Fruit fly (Drosophila melanogaster) whole organism, embryonic: ENCODE results near the gene bma.

Source experiments
- Atf-2 ChIP-seq: fragments of 200-800 bp; sonication (Bioruptor generic); optimal IDR thresholded peaks from 2 replicates; lab custom pipeline; 2016; ENCODE audit warnings: missing biosample characterization, missing genetic modification characterization
- BEAF-32 ChIP-seq: fragments of 200-800 bp; sonication (Bioruptor generic); optimal IDR thresholded peaks from 3 replicates; lab custom pipeline; 2017; ENCODE audit warnings: missing biosample characterization, missing genetic modification characterization, mild to moderate bottlenecking, moderate library complexity, missing genetic modification reagents
- CG10147 ChIP-seq: fragments of 200-800 bp; sonication (Bioruptor generic); optimal IDR thresholded peaks from 2 replicates; lab custom pipeline; 2019; ENCODE audit warnings: missing biosample characterization, mild to moderate bottlenecking, missing genetic modification characterization, moderate library complexity
- CG10209 ChIP-seq: fragments of 200-800 bp; sonication (Bioruptor generic); optimal IDR thresholded peaks from 3 replicates; lab custom pipeline; 2017; ENCODE audit warnings: missing biosample characterization, mild to moderate bottlenecking, missing genetic modification characterization, missing genetic modification reagents
- CG11560 ChIP-seq: fragments of 200-800 bp; sonication (Bioruptor generic); IDR thresholded peaks from 3 replicates; pipeline ENCODE4 v1.3.6; 2022; ENCODE audit warnings: missing biosample characterization, missing genetic modification characterization
- CG12155 ChIP-seq: fragments of 200-800 bp; sonication (Bioruptor generic); optimal IDR thresholded peaks from 3 replicates; lab custom pipeline; 2016; ENCODE audit warnings: missing biosample characterization, missing genetic modification characterization
- CG13287 ChIP-seq: fragments of 200-800 bp; sonication (Bioruptor generic); IDR thresholded peaks from 2 replicates; pipeline ENCODE4 v1.3.6; 2022; ENCODE audit warnings: missing biosample characterization, missing genetic modification characterization; ENCODE audit not compliant: partially characterized antibody
- CG13624 ChIP-seq: fragments of 200-800 bp; sonication (Bioruptor generic); optimal IDR thresholded peaks from 2 replicates; lab custom pipeline; 2016; ENCODE audit warnings: missing biosample characterization, missing genetic modification characterization
- CG14014 ChIP-seq: fragments of 200-800 bp; sonication (Bioruptor generic); IDR thresholded peaks from 2 replicates; pipeline ENCODE4 v1.3.6; 2022; ENCODE audit warnings: missing biosample characterization, missing genetic modification characterization
- CG16813 ChIP-seq: fragments of 200-800 bp; sonication (Bioruptor generic); IDR thresholded peaks from 3 replicates; pipeline ENCODE4 v1.3.6; 2022; ENCODE audit warnings: missing biosample characterization, missing genetic modification characterization; ENCODE audit not compliant: partially characterized antibody
- CG16815 ChIP-seq: fragments of 200-800 bp; sonication (Bioruptor generic); optimal IDR thresholded peaks from 3 replicates; lab custom pipeline; 2017; ENCODE audit warnings: missing biosample characterization, mild to moderate bottlenecking, missing genetic modification characterization
- CG1792 ChIP-seq: fragments of 200-800 bp; sonication (Bioruptor generic); optimal IDR thresholded peaks from 2 replicates; lab custom pipeline; 2016; ENCODE audit warnings: missing biosample characterization, missing genetic modification characterization
- CG1832 ChIP-seq: fragments of 200-800 bp; sonication (Bioruptor generic); optimal IDR thresholded peaks from 2 replicates; lab custom pipeline; 2017; ENCODE audit warnings: missing biosample characterization, mild to moderate bottlenecking, missing genetic modification characterization, inconsistent platforms
- CG2129 ChIP-seq: fragments of 200-800 bp; sonication (Bioruptor generic); IDR thresholded peaks from 2 replicates; pipeline ENCODE4 v1.3.6; 2022; ENCODE audit warnings: missing biosample characterization, missing genetic modification characterization; ENCODE audit not compliant: partially characterized antibody
- CG33213 ChIP-seq: fragments of 200-800 bp; sonication (Bioruptor generic); optimal IDR thresholded peaks from 3 replicates; lab custom pipeline; 2016; ENCODE audit warnings: missing biosample characterization, missing genetic modification characterization
- CG33557 ChIP-seq: fragments of 200-800 bp; sonication (Bioruptor generic); optimal IDR thresholded peaks from 2 replicates; lab custom pipeline; 2019; ENCODE audit warnings: missing biosample characterization, mild to moderate bottlenecking, missing genetic modification characterization, moderate library complexity
- CG34224 ChIP-seq: fragments of 200-800 bp; sonication (Bioruptor generic); IDR thresholded peaks from 3 replicates; pipeline ENCODE4 v1.3.6; 2022; ENCODE audit warnings: missing biosample characterization, missing genetic modification characterization; ENCODE audit not compliant: partially characterized antibody
- CG4282 ChIP-seq: fragments of 200-800 bp; sonication (Bioruptor generic); optimal IDR thresholded peaks from 2 replicates; lab custom pipeline; 2016; ENCODE audit warnings: missing biosample characterization, missing genetic modification characterization
- CG8281 ChIP-seq: fragments of 200-800 bp; sonication (Bioruptor generic); optimal IDR thresholded peaks from 2 replicates; lab custom pipeline; 2018; ENCODE audit warnings: missing biosample characterization, mild to moderate bottlenecking, missing genetic modification characterization, moderate library complexity
- CoRest ChIP-seq: fragments of 200-800 bp; sonication (Bioruptor generic); optimal IDR thresholded peaks from 3 replicates; lab custom pipeline; 2018; ENCODE audit warnings: missing biosample characterization, mild to moderate bottlenecking, missing genetic modification characterization, moderate library complexity
- D ChIP-seq, 2 experiments: fragments of 200-800 bp in 1 of 2; fragments of >200 bp in 1 of 2; sonication (Bioruptor generic) in 1 of 2; optimal IDR thresholded peaks; 2 replicates in 1 of 2; 3 replicates in 1 of 2; lab custom pipeline; 2017; ENCODE audit warnings: mild to moderate bottlenecking in 1 of 2, missing biosample characterization in 1 of 2, missing genetic modification characterization in 1 of 2, missing genetic modification reagents in 1 of 2
- Dp ChIP-seq: fragments of 200-800 bp; sonication (Bioruptor generic); optimal IDR thresholded peaks from 2 replicates; lab custom pipeline; 2018; ENCODE audit warnings: missing biosample characterization, mild to moderate bottlenecking, missing genetic modification characterization, moderate library complexity
- HmgD ChIP-seq: fragments of 200-800 bp; sonication (Bioruptor generic); optimal IDR thresholded peaks from 3 replicates; lab custom pipeline; 2016; ENCODE audit warnings: missing biosample characterization, missing genetic modification characterization
- Hmr ChIP-seq: fragments of 200-800 bp; sonication (Bioruptor generic); optimal IDR thresholded peaks from 3 replicates; lab custom pipeline; 2017; ENCODE audit warnings: mild to moderate bottlenecking, missing biosample characterization, missing genetic modification reagents, missing genetic modification characterization
- Jarid2 ChIP-seq: fragments of 200-800 bp; sonication (Bioruptor generic); optimal IDR thresholded peaks from 3 replicates; lab custom pipeline; 2017; ENCODE audit warnings: mild to moderate bottlenecking, missing biosample characterization, missing genetic modification reagents, missing genetic modification characterization
- Lhr ChIP-seq: fragments of 200-800 bp; sonication (Bioruptor generic); optimal IDR thresholded peaks from 3 replicates; lab custom pipeline; 2017; ENCODE audit warnings: mild to moderate bottlenecking, missing biosample characterization, missing genetic modification reagents, missing genetic modification characterization
- Lpt ChIP-seq: fragments of >200 bp; optimal IDR thresholded peaks from 2 replicates; lab custom pipeline; 2018; ENCODE audit warnings: missing biosample characterization, missing genetic modification characterization
- MBD-R2 ChIP-seq: fragments of 200-800 bp; sonication (Bioruptor generic); IDR thresholded peaks from 2 replicates; pipeline ENCODE4 v1.3.6; 2022; ENCODE audit warnings: missing biosample characterization, missing genetic modification characterization
- MESR4 ChIP-seq: fragments of 200-800 bp; sonication (Bioruptor generic); optimal IDR thresholded peaks from 2 replicates; lab custom pipeline; 2018; ENCODE audit warnings: missing biosample characterization, mild to moderate bottlenecking, missing genetic modification characterization, moderate library complexity
- Poxn ChIP-seq: fragments of 200-800 bp; sonication (Bioruptor generic); IDR thresholded peaks from 2 replicates; pipeline ENCODE4 v1.3.6; 2022; ENCODE audit warnings: missing biosample characterization, missing genetic modification characterization
- Six4 ChIP-seq: fragments of 200-800 bp; sonication (Bioruptor generic); optimal IDR thresholded peaks from 2 replicates; lab custom pipeline; 2016; ENCODE audit warnings: missing biosample characterization, missing genetic modification characterization
- Sry-δ ChIP-seq: fragments of 200-800 bp; sonication (Bioruptor generic); optimal IDR thresholded peaks from 2 replicates; lab custom pipeline; 2016; ENCODE audit warnings: missing biosample characterization, missing genetic modification characterization
- YL-1 ChIP-seq: fragments of 200-800 bp; sonication (Bioruptor generic); optimal IDR thresholded peaks from 3 replicates; lab custom pipeline; 2017; ENCODE audit warnings: missing biosample characterization, mild to moderate bottlenecking, missing genetic modification characterization
- cad ChIP-seq: fragments of >200 bp; optimal IDR thresholded peaks from 2 replicates; lab custom pipeline; 2017; ENCODE audit warnings: missing biosample characterization, missing genetic modification characterization
- corto ChIP-seq: fragments of 200-800 bp; sonication (Bioruptor generic); optimal IDR thresholded peaks from 2 replicates; lab custom pipeline; 2016; ENCODE audit warnings: missing biosample characterization, mild to moderate bottlenecking, missing genetic modification characterization, moderate library complexity
- da ChIP-seq: fragments of 200-800 bp; sonication (Bioruptor generic); optimal IDR thresholded peaks from 2 replicates; lab custom pipeline; 2016; ENCODE audit warnings: missing biosample characterization, missing genetic modification characterization
- dmrt11E ChIP-seq: fragments of 200-800 bp; sonication (Bioruptor generic); optimal IDR thresholded peaks from 3 replicates; lab custom pipeline; 2018; ENCODE audit warnings: missing biosample characterization, mild to moderate bottlenecking, missing genetic modification characterization, moderate library complexity
- eyg ChIP-seq: fragments of 200-800 bp; sonication (Bioruptor generic); optimal IDR thresholded peaks from 3 replicates; lab custom pipeline; 2016; ENCODE audit warnings: missing biosample characterization, missing genetic modification characterization
- ftz-f1 ChIP-seq: fragments of 200-800 bp; sonication (Bioruptor generic); optimal IDR thresholded peaks from 2 replicates; lab custom pipeline; 2016; ENCODE audit warnings: missing biosample characterization, missing genetic modification characterization
- gro ChIP-seq: fragments of 200-800 bp; sonication (Bioruptor generic); optimal IDR thresholded peaks from 2 replicates; lab custom pipeline; 2016; ENCODE audit warnings: missing biosample characterization, missing genetic modification characterization
- lab ChIP-seq: fragments of 200-800 bp; sonication (Bioruptor generic); optimal IDR thresholded peaks from 3 replicates; lab custom pipeline; 2017; ENCODE audit warnings: missing biosample characterization, missing genetic modification characterization, mild to moderate bottlenecking, moderate library complexity, missing genetic modification reagents
- lbe ChIP-seq: fragments of 200-800 bp; sonication (Bioruptor generic); optimal IDR thresholded peaks from 2 replicates; lab custom pipeline; 2016; ENCODE audit warnings: missing biosample characterization, mild to moderate bottlenecking, missing genetic modification characterization
- pfk ChIP-seq: fragments of 200-800 bp; sonication (Bioruptor generic); optimal IDR thresholded peaks from 2 replicates; lab custom pipeline; 2018; ENCODE audit warnings: missing biosample characterization, mild to moderate bottlenecking, missing genetic modification characterization, moderate library complexity
- phol ChIP-seq: fragments of 200-800 bp; sonication (Bioruptor generic); optimal IDR thresholded peaks from 3 replicates; lab custom pipeline; 2018; ENCODE audit warnings: missing biosample characterization, mild to moderate bottlenecking, missing genetic modification characterization, moderate library complexity
- pita ChIP-seq: fragments of 200-800 bp; sonication (Bioruptor generic); optimal IDR thresholded peaks from 2 replicates; lab custom pipeline; 2017; ENCODE audit warnings: missing biosample characterization, mild to moderate bottlenecking, missing genetic modification characterization
- pzg ChIP-seq: fragments of 200-800 bp; sonication (Bioruptor generic); optimal IDR thresholded peaks from 3 replicates; lab custom pipeline; 2018; ENCODE audit warnings: missing biosample characterization, mild to moderate bottlenecking, missing genetic modification characterization, moderate library complexity
- trem ChIP-seq: fragments of 200-800 bp; optimal IDR thresholded peaks from 3 replicates; lab custom pipeline; 2019; ENCODE audit warnings: missing biosample characterization, mild to moderate bottlenecking, missing genetic modification characterization, moderate library complexity
- usp ChIP-seq: fragments of >200 bp; optimal IDR thresholded peaks from 2 replicates; lab custom pipeline; 2017; ENCODE audit warnings: missing biosample characterization, missing genetic modification characterization
- zfh2 ChIP-seq: fragments of 200-800 bp; sonication (Bioruptor generic); optimal IDR thresholded peaks from 2 replicates; lab custom pipeline; 2016; ENCODE audit warnings: missing biosample characterization, missing genetic modification characterization

Gene bma

dm6 chr3L:9968267-9968721 is 60.4 kb downstream of the bma start, which contains the start of the genes CG6685 and Dronc (continued):
- TF ChIP-seq CG16815 (GFP tag; lab: Kevin White, UChicago), result no peak
- peak; percentile 65 for TF ChIP-seq CoRest (tag; lab: Kevin White, UChicago)
- peak; percentile 11 for TF ChIP-seq HmgD (GFP tag; lab: Kevin White, UChicago)
- no peak for TF ChIP-seq CG33557 (GFP tag; lab: Kevin White, UChicago)
- TF ChIP-seq CG14014, result no peak
- TF ChIP-seq Jarid2, result peak; percentile 52
- TF ChIP-seq Hmr, result peak; percentile 70
- TF ChIP-seq Lhr (GFP tag; lab: Kevin White, UChicago), result peak; percentile 87
- TF ChIP-seq CG8281 (tag; lab: Kevin White, UChicago), result peak; percentile 22
- no peak for TF ChIP-seq CG10209
- TF ChIP-seq gro (GFP tag; lab: Kevin White, UChicago), result peak; percentile 59
- no peak for TF ChIP-seq corto (GFP tag; lab: Kevin White, UChicago)
- TF ChIP-seq CG34224 (GFP tag; lab: Robert Waterston, UW), result no peak
- TF ChIP-seq CG2129 (GFP tag; lab: Robert Waterston, UW), result no peak
- no peak for TF ChIP-seq cad (GFP tag; lab: Kevin White, UChicago)
- peak; percentile 83 for TF ChIP-seq CG33213 (GFP tag; lab: Kevin White, UChicago)
- peak; percentile 57 for TF ChIP-seq ftz-f1 (GFP tag; lab: Kevin White, UChicago)
- no peak for TF ChIP-seq Poxn
- peak; percentile 7 for TF ChIP-seq CG1792 (GFP tag; lab: Kevin White, UChicago)
- TF ChIP-seq Atf-2 (GFP tag; lab: Kevin White, UChicago), result no peak
- no peak for TF ChIP-seq usp
- TF ChIP-seq CG11560, result no peak
- peak; percentile 60 for TF ChIP-seq Dp (GFP tag; lab: Kevin White, UChicago)
- no peak for TF ChIP-seq dmrt11E
- peak; percentile 42; the same call in 2 of the 3 replicates for TF ChIP-seq CG16813 (GFP tag; lab: Robert Waterston, UW)
- peak; percentile 57 for TF ChIP-seq trem (tag; lab: Kevin White, UChicago)
- TF ChIP-seq MBD-R2 (GFP tag; lab: Robert Waterston, UW), result peak; percentile 96
- TF ChIP-seq CG13624 (GFP tag; lab: Kevin White, UChicago), result peak; percentile 30
- no peak for TF ChIP-seq CG4282
- TF ChIP-seq pzg, result peak; percentile 98
- peak; percentile 55 for TF ChIP-seq Sry-δ (GFP tag; lab: Kevin White, UChicago)
- no peak for TF ChIP-seq lab (GFP tag; lab: Kevin White, UChicago)
- TF ChIP-seq Lpt (GFP tag; lab: Kevin White, UChicago), result no peak
- TF ChIP-seq BEAF-32, result peak; percentile 46
- TF ChIP-seq CG12155 (GFP tag; lab: Kevin White, UChicago), result peak; percentile 36
- peak; percentile 95 for TF ChIP-seq pfk (GFP tag; lab: Kevin White, UChicago)
- peak; percentile 94 for TF ChIP-seq phol (tag; lab: Kevin White, UChicago)
- TF ChIP-seq eyg (GFP tag; lab: Kevin White, UChicago), result peak; percentile 11
- TF ChIP-seq Six4 (GFP tag; lab: Kevin White, UChicago), result no peak
- peak; percentile 58 for TF ChIP-seq pita (GFP tag; lab: Kevin White, UChicago)
- TF ChIP-seq lbe, result no peak
- TF ChIP-seq CG13287 (GFP tag; lab: Robert Waterston, UW), result peak; percentile 61; the same call in 1 of the 2 replicates
- TF ChIP-seq CG10147 (GFP tag; lab: Kevin White, UChicago), result peak; percentile 20
- TF ChIP-seq MESR4, result peak; percentile 57
- peak; percentile 77 for TF ChIP-seq YL-1 (GFP tag; lab: Kevin White, UChicago)
- TF ChIP-seq zfh2 (GFP tag; lab: Kevin White, UChicago), result peak; percentile 9
- TF ChIP-seq D (optimal IDR thresholded peaks at IDR 0.05; lab: Kevin White, UChicago), result no peak
- no peak for TF ChIP-seq D (GFP tag; optimal IDR thresholded peaks at IDR 0.05; lab: Kevin White, UChicago)
- TF ChIP-seq da (GFP tag; lab: Kevin White, UChicago), result no peak
- no peak for TF ChIP-seq CG1832
